ENCODE assay signal across 5 fruit fly cellular contexts in the genomic region with DNA sequence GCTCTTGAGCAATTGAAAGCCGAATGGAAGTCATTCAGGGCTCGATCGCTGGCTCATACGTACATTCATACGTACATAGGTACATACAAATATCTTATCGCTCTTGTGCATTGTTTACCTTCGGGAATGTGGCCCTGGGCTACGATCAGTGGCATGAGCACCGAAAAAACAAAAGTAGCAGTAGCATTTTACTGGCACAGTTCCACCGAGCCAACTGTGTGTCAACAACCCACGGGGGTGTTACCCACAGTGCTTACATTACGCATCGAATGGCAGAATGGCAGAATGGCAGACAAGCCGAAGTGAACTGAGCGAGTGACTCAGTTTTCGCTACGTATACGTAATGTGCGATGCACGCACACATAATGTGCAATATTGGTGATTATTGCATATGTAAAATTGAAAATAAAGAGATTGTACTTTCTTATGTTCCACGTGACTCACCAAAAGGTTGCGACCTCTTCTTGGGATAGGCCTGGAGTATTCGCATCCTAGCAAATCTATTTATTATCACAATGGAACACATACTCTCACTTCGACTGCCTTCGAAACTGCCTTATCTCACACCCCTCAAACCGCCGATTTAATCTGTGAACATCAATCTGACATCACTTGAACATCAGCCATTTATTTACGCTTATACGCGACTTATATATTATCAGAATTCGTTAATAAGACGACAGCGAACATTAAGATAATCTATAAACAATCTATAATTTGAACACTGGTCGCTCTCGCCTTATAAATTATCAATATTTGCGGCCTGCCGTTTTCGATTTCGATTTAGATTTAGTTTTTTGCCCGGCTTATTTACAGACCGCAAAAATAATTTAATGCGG.
TF ChIP-seq lines count a peak whose summit lies in the region.

No protein-coding gene starts in this region.

- no peak for TF ChIP-seq CTCF in whole organism, embryonic (GFP tag; optimal IDR thresholded peaks at IDR 0.05; lab: Kevin White, UChicago)

TF ChIP-seq in whole organism, adult, 20 proteins besides CTCF, POLR2A, EP300 and RAD21:
- TF ChIP-seq tj (GFP tag; optimal IDR thresholded peaks at IDR 0.05; lab: Kevin White, UChicago), result peak; percentile 29
- TF ChIP-seq toe (GFP tag; optimal IDR thresholded peaks at IDR 0.05; lab: Kevin White, UChicago), result no peak
- TF ChIP-seq Hr96 (GFP tag; optimal IDR thresholded peaks at IDR 0.05; lab: Kevin White, UChicago), result no peak
TF ChIP-seq in whole organism, adult: peak in this region for 1.

TF ChIP-seq in whole organism, embryonic, 481 proteins besides CTCF, POLR2A, EP300 and RAD21 (continues in another document):
- TF ChIP-seq NFAT (GFP tag; IDR thresholded peaks at IDR 0.05; lab: Robert Waterston, UW) (no peak), sug (tag; optimal IDR thresholded peaks at IDR 0.05; lab: Kevin White, UChicago) (peak; percentile 60), nom (GFP tag; optimal IDR thresholded peaks at IDR 0.05; lab: Kevin White, UChicago) (no peak), Dip2 (GFP tag; IDR thresholded peaks at IDR 0.05; lab: Robert Waterston, UW) (no peak), CG1792 (GFP tag; optimal IDR thresholded peaks at IDR 0.05; lab: Kevin White, UChicago) (no peak), CG2889 (GFP tag; IDR thresholded peaks at IDR 0.05; lab: Robert Waterston, UW) (no peak), jumu (GFP tag; optimal IDR thresholded peaks at IDR 0.05; lab: Kevin White, UChicago) (no peak), Eip74EF (GFP tag; optimal IDR thresholded peaks at IDR 0.05; lab: Kevin White, UChicago) (no peak), sna (GFP tag; IDR thresholded peaks at IDR 0.05; lab: Robert Waterston, UW; ENCODE audit: partially characterized antibody) (no peak), esg (GFP tag; conservative IDR thresholded peaks at IDR 0.05; lab: Robert Waterston, UW) (no peak), CG10274 (GFP tag; optimal IDR thresholded peaks at IDR 0.05; lab: Kevin White, UChicago) (no peak), slbo (GFP tag; IDR thresholded peaks at IDR 0.05; lab: Robert Waterston, UW) (peak; percentile 10; the same call in 1 of the 2 replicates), CG7745 (tag; optimal IDR thresholded peaks at IDR 0.05; lab: Kevin White, UChicago) (no peak), CG1529 (GFP tag; optimal IDR thresholded peaks at IDR 0.05; lab: Kevin White, UChicago) (no peak), klu (GFP tag; IDR thresholded peaks at IDR 0.05; lab: Robert Waterston, UW) (no peak), CG10147 (GFP tag; optimal IDR thresholded peaks at IDR 0.05; lab: Kevin White, UChicago) (no peak), tgo (GFP tag; IDR thresholded peaks at IDR 0.05; lab: Robert Waterston, UW) (no peak), CG18599 (GFP tag; optimal IDR thresholded peaks at IDR 0.05; lab: Kevin White, UChicago) (no peak), Bdp1 (GFP tag; optimal IDR thresholded peaks at IDR 0.05; lab: Kevin White, UChicago) (no peak), oc (tag; optimal IDR thresholded peaks at IDR 0.05; lab: Kevin White, UChicago) (no peak)

TF ChIP-seq in whole organism, prepupa, 60 proteins besides CTCF, POLR2A, EP300 and RAD21 (continues in another document):
- TF ChIP-seq Hr4 (GFP tag; optimal IDR thresholded peaks at IDR 0.05; lab: Kevin White, UChicago) (no peak), CG16779 (tag; optimal IDR thresholded peaks at IDR 0.05; lab: Kevin White, UChicago) (no peak), Sox102F (GFP tag; optimal IDR thresholded peaks at IDR 0.05; lab: Kevin White, UChicago) (peak; percentile 22), CG10669 (GFP tag; optimal IDR thresholded peaks at IDR 0.05; lab: Kevin White, UChicago) (no peak), CG31627 (GFP tag; optimal IDR thresholded peaks at IDR 0.05; lab: Kevin White, UChicago) (no peak), svp (GFP tag; lab: Kevin White, UChicago) (peak; percentile 98), esn (GFP tag; optimal IDR thresholded peaks at IDR 0.05; lab: Kevin White, UChicago) (peak; percentile 11), Sox14 (GFP tag; optimal IDR thresholded peaks at IDR 0.05; lab: Kevin White, UChicago) (peak; percentile 10), CG6854 (GFP tag; optimal IDR thresholded peaks at IDR 0.05; lab: Kevin White, UChicago) (no peak), CG9139 (GFP tag; optimal IDR thresholded peaks at IDR 0.05; lab: Kevin White, UChicago) (peak; percentile 33), CG15336 (GFP tag; IDR thresholded peaks at IDR 0.05; lab: Robert Waterston, UW) (no peak), acj6 (GFP tag; optimal IDR thresholded peaks at IDR 0.05; lab: Kevin White, UChicago) (no peak), Eip78C (GFP tag; lab: Kevin White, UChicago) (peak; percentile 34), CG6276 (GFP tag; optimal IDR thresholded peaks at IDR 0.05; lab: Kevin White, UChicago) (no peak), Gug (GFP tag; IDR thresholded peaks at IDR 0.05; lab: Robert Waterston, UW) (no peak), CG11762 (GFP tag; optimal IDR thresholded peaks at IDR 0.05; lab: Kevin White, UChicago; ENCODE audit: insufficient read depth) (no peak), Hr39 (GFP tag; optimal IDR thresholded peaks at IDR 0.05; lab: Kevin White, UChicago) (no peak), CG6808 (GFP tag; optimal IDR thresholded peaks at IDR 0.05; lab: Kevin White, UChicago) (peak; percentile 1), vri (GFP tag; optimal IDR thresholded peaks at IDR 0.05; lab: Kevin White, UChicago) (peak; percentile 76), ss (GFP tag; optimal IDR thresholded peaks at IDR 0.05; lab: Kevin White, UChicago) (peak in 1 of 2 experiments; percentile 31), pdm3 (GFP tag; optimal IDR thresholded peaks at IDR 0.05; lab: Kevin White, UChicago) (no peak)

TF ChIP-seq in whole organism, pupa, 21 proteins besides CTCF, POLR2A, EP300 and RAD21:
- TF ChIP-seq EcR (GFP tag; optimal IDR thresholded peaks at IDR 0.05; lab: Kevin White, UChicago) (peak; percentile 86), Pif1B (GFP tag; optimal IDR thresholded peaks at IDR 0.05; lab: Kevin White, UChicago) (peak; percentile 1), CG4496 (GFP tag; IDR thresholded peaks at IDR 0.05; lab: Robert Waterston, UW) (0 out of 3 replicates have a peak, but pooled peaks have one; percentile 7), gl (tag; optimal IDR thresholded peaks at IDR 0.05; lab: Kevin White, UChicago) (peak; percentile 9), rn (GFP tag; IDR thresholded peaks at IDR 0.05; lab: Robert Waterston, UW) (no peak), CG8301 (tag; optimal IDR thresholded peaks at IDR 0.05; lab: Kevin White, UChicago) (no peak), CG17806 (tag; optimal IDR thresholded peaks at IDR 0.05; lab: Kevin White, UChicago) (no peak), D1 (tag; optimal IDR thresholded peaks at IDR 0.05; lab: Kevin White, UChicago) (no peak)
TF ChIP-seq in whole organism, pupa: peak in this region for 4.

TF ChIP-seq in whole organism, wandering third instar larva, 38 proteins besides CTCF, POLR2A, EP300 and RAD21 (continues in another document):
- TF ChIP-seq dl (GFP tag; optimal IDR thresholded peaks at IDR 0.05; lab: Kevin White, UChicago; ENCODE audit: insufficient read depth in 1 of 2, partially characterized antibody in 2 of 2) (no peak), Dif (GFP tag; optimal IDR thresholded peaks at IDR 0.05; lab: Kevin White, UChicago; ENCODE audit: partially characterized antibody) (no peak), CG32264 (GFP tag; optimal IDR thresholded peaks at IDR 0.05; lab: Kevin White, UChicago) (no peak), fru (GFP tag; optimal IDR thresholded peaks at IDR 0.05; lab: Kevin White, UChicago) (peak; percentile 6), Mio (GFP tag; optimal IDR thresholded peaks at IDR 0.05; lab: Kevin White, UChicago) (no peak), Abd-B (GFP tag; optimal IDR thresholded peaks at IDR 0.05; lab: Kevin White, UChicago) (no peak), CG9705 (GFP tag; optimal IDR thresholded peaks at IDR 0.05; lab: Kevin White, UChicago) (no peak), Sp1 (GFP tag; optimal IDR thresholded peaks at IDR 0.05; lab: Kevin White, UChicago) (peak; percentile 32), Dfd (GFP tag; optimal IDR thresholded peaks at IDR 0.05; lab: Kevin White, UChicago) (no peak), Jra (GFP tag; optimal IDR thresholded peaks at IDR 0.05; lab: Kevin White, UChicago) (peak; percentile 17), HLH106 (tag; optimal IDR thresholded peaks at IDR 0.05; lab: Kevin White, UChicago) (no peak), jim (GFP tag; optimal IDR thresholded peaks at IDR 0.05; lab: Kevin White, UChicago) (no peak), Vsx2 (GFP tag; optimal IDR thresholded peaks at IDR 0.05; lab: Kevin White, UChicago; ENCODE audit: partially characterized antibody) (no peak), Myc (optimal IDR thresholded peaks at IDR 0.05; lab: Kevin White, UChicago) (no peak), usp (GFP tag; optimal IDR thresholded peaks at IDR 0.05; lab: Kevin White, UChicago) (no peak), N (GFP tag; optimal IDR thresholded peaks at IDR 0.05; lab: Kevin White, UChicago) (no peak), h (GFP tag; optimal IDR thresholded peaks at IDR 0.05; lab: Kevin White, UChicago) (peak; percentile 47), dsf (GFP tag; optimal IDR thresholded peaks at IDR 0.05; lab: Kevin White, UChicago; ENCODE audit: borderline replicate concordance) (no peak), psq (GFP tag; optimal IDR thresholded peaks at IDR 0.05; lab: Kevin White, UChicago) (peak; percentile 7), sage (GFP tag; optimal IDR thresholded peaks at IDR 0.05; lab: Kevin White, UChicago) (no peak), CrebA (GFP tag; optimal IDR thresholded peaks at IDR 0.05; lab: Kevin White, UChicago; ENCODE audit: borderline replicate concordance) (no peak), foxo (GFP tag; optimal IDR thresholded peaks at IDR 0.05; lab: Kevin White, UChicago) (peak in 1 of 2 experiments; percentile 38), Hnf4 (GFP tag; optimal IDR thresholded peaks at IDR 0.05; lab: Kevin White, UChicago) (peak; percentile 1), woc (GFP tag; optimal IDR thresholded peaks at IDR 0.05; lab: Kevin White, UChicago) (no peak), GATAd (GFP tag; optimal IDR thresholded peaks at IDR 0.05; lab: Kevin White, UChicago) (no peak), OdsH (GFP tag; optimal IDR thresholded peaks at IDR 0.05; lab: Kevin White, UChicago) (peak; percentile 29), brk (GFP tag; optimal IDR thresholded peaks at IDR 0.05; lab: Kevin White, UChicago) (no peak), dmrt93B (GFP tag; optimal IDR thresholded peaks at IDR 0.05; lab: Kevin White, UChicago) (no peak), tai (GFP tag; optimal IDR thresholded peaks at IDR 0.05; lab: Kevin White, UChicago) (no peak), lola (GFP tag; optimal IDR thresholded peaks at IDR 0.05; lab: Kevin White, UChicago) (no peak), pan (optimal IDR thresholded peaks at IDR 0.05; lab: Kevin White, UChicago) (no peak), rgr (GFP tag; optimal IDR thresholded peaks at IDR 0.05; lab: Kevin White, UChicago) (peak; percentile 25), sv (GFP tag; optimal IDR thresholded peaks at IDR 0.05; lab: Kevin White, UChicago) (no peak), Hr83 (GFP tag; optimal IDR thresholded peaks at IDR 0.05; lab: Kevin White, UChicago; ENCODE audit: poor library complexity, severe bottlenecking) (peak; percentile 59), br (GFP tag; optimal IDR thresholded peaks at IDR 0.05; lab: Kevin White, UChicago) (peak; percentile 35)
